Fruit fly (Drosophila melanogaster): Measurements from ENCODE around the gene CG4367.

CG4367 gene

dm6 chr3R:20317402-20318165 lies 12.8 kb upstream of the CG4367 start (continued):
- no peak for TF ChIP-seq acj6 (GFP tag; optimal IDR thresholded peaks at IDR 0.05)
- TF ChIP-seq Hr39 (GFP tag; optimal IDR thresholded peaks at IDR 0.05): no peak
- TF ChIP-seq net (GFP tag; optimal IDR thresholded peaks at IDR 0.05): no peak
- TF ChIP-seq dsx (GFP tag; optimal IDR thresholded peaks at IDR 0.05; ENCODE audit: poor library complexity, severe bottlenecking): no peak
- no peak for TF ChIP-seq Eip78C (GFP tag)
- no peak for TF ChIP-seq CG6792 (GFP tag; optimal IDR thresholded peaks at IDR 0.05)
- no peak for TF ChIP-seq topi (GFP tag; optimal IDR thresholded peaks at IDR 0.05)
- no peak for TF ChIP-seq Lpt (GFP tag; optimal IDR thresholded peaks at IDR 0.05)
- TF ChIP-seq CG8632 (GFP tag; optimal IDR thresholded peaks at IDR 0.05): no peak
- no peak for TF ChIP-seq cyc (GFP tag; optimal IDR thresholded peaks at IDR 0.05)
- no peak for TF ChIP-seq Sox15 (GFP tag; optimal IDR thresholded peaks at IDR 0.05)
- TF ChIP-seq dac (GFP tag; optimal IDR thresholded peaks at IDR 0.05): no peak

DNA sequence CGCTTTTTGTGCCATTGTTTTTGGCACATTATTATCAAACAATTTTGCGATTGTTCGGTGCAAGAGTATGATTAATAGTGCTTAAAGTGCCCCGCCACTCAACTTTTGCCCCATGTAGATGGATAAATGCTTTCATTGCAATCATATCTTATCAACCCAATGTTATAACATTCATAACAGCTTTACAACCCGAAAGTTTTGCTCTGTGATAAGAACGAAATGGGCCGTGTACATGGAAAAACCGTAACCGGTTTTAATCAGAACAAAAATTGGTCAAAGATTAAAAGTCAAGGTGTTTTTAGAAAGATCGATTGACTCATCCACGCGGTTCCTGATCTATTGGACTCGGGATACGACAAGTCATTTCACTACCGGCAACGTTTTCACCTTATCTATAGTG lies 11.8 kb upstream of the CG4367 start:
- TF ChIP-seq CG9139 (GFP tag; optimal IDR thresholded peaks at IDR 0.05) (no peak), cyc (GFP tag; optimal IDR thresholded peaks at IDR 0.05) (no peak), vri (GFP tag; optimal IDR thresholded peaks at IDR 0.05) (peak; percentile 89)

DNA sequence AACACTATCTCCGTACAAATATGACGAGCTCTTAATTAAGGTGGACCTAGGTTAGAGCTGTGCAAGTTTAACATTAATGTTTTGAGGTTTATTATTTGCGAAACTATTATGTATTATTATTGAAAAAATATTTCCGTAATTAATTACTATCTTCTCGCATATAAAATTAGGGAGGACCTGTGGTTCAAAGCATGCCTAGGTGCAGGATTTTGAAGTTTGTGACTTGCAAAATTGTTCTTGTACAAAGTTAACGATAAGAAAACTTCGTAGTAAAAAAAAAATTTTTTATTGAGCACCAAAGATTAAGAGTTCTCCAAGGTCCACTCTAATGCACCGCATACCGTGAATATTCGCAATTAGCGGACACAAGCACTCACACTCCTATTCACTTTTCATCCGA lies 8.1 kb upstream of the CG4367 start:
- TF ChIP-seq Hr39 (GFP tag; optimal IDR thresholded peaks at IDR 0.05) (peak; percentile 41), cyc (GFP tag; optimal IDR thresholded peaks at IDR 0.05) (peak; percentile 62), esn (GFP tag; optimal IDR thresholded peaks at IDR 0.05) (peak; percentile 60), Hr38 (GFP tag; optimal IDR thresholded peaks at IDR 0.05) (no peak), CG3919 (GFP tag; optimal IDR thresholded peaks at IDR 0.05) (peak; percentile 78), Lpt (GFP tag; optimal IDR thresholded peaks at IDR 0.05) (peak; percentile 90), CG8119 (GFP tag; IDR thresholded peaks at IDR 0.05) (peak; percentile 92), fd59A (GFP tag; optimal IDR thresholded peaks at IDR 0.05) (no peak), CG1621 (tag; optimal IDR thresholded peaks at IDR 0.05) (no peak), Ets21C (GFP tag; optimal IDR thresholded peaks at IDR 0.05) (no peak), lz (GFP tag; optimal IDR thresholded peaks at IDR 0.05) (peak; percentile 28), fkh (GFP tag; optimal IDR thresholded peaks at IDR 0.05) (no peak), ss (GFP tag; optimal IDR thresholded peaks at IDR 0.05) (peak in 1 of 2 experiments; percentile 5), Sox15 (GFP tag; optimal IDR thresholded peaks at IDR 0.05) (no peak), Hr4 (GFP tag; optimal IDR thresholded peaks at IDR 0.05) (peak; percentile 83), Blimp-1 (GFP tag; optimal IDR thresholded peaks at IDR 0.05) (no peak), vri (GFP tag; optimal IDR thresholded peaks at IDR 0.05) (peak; percentile 66), Smox (GFP tag; optimal IDR thresholded peaks at IDR 0.05) (peak; percentile 42), Sox102F (GFP tag; optimal IDR thresholded peaks at IDR 0.05) (peak; percentile 55), Eip93F (GFP tag; optimal IDR thresholded peaks at IDR 0.05) (no peak), achi (GFP tag; optimal IDR thresholded peaks at IDR 0.05) (peak; percentile 65), pdm3 (GFP tag; optimal IDR thresholded peaks at IDR 0.05) (peak; percentile 75), CG6854 (GFP tag; optimal IDR thresholded peaks at IDR 0.05) (no peak), net (GFP tag; optimal IDR thresholded peaks at IDR 0.05) (peak; percentile 81), dsx (GFP tag; optimal IDR thresholded peaks at IDR 0.05; ENCODE audit: poor library complexity, severe bottlenecking) (peak; percentile 31), svp (GFP tag) (peak; percentile 72), CG15336 (GFP tag; IDR thresholded peaks at IDR 0.05) (peak; percentile 92), eg (GFP tag; IDR thresholded peaks at IDR 0.05) (peak; percentile 87), CG6276 (GFP tag; optimal IDR thresholded peaks at IDR 0.05) (peak; percentile 85), CG10669 (GFP tag; optimal IDR thresholded peaks at IDR 0.05) (peak; percentile 70), dac (GFP tag; optimal IDR thresholded peaks at IDR 0.05) (peak; percentile 66), CG10631 (GFP tag; optimal IDR thresholded peaks at IDR 0.05) (peak; percentile 57), CG32006 (GFP tag; optimal IDR thresholded peaks at IDR 0.05) (peak; percentile 90), spab (GFP tag; optimal IDR thresholded peaks at IDR 0.05) (peak; percentile 59), Ets96B (tag; optimal IDR thresholded peaks at IDR 0.05) (peak; percentile 75), Sox14 (GFP tag; optimal IDR thresholded peaks at IDR 0.05) (peak; percentile 47), CG34406 (GFP tag; optimal IDR thresholded peaks at IDR 0.05) (peak; percentile 43), CG8319 (GFP tag; optimal IDR thresholded peaks at IDR 0.05) (peak; percentile 50), Met (GFP tag; optimal IDR thresholded peaks at IDR 0.05) (peak; percentile 75), topi (GFP tag; optimal IDR thresholded peaks at IDR 0.05) (peak; percentile 76)

All from whole organism, prepupa.